Worm (Caenorhabditis elegans) whole organism, young adult: ENCODE data around the gene Y39A1A.9.

Experiments used
- B0035.1 ChIP-seq: sonication (generic microtip); optimal IDR thresholded peaks from 2 replicates; lab custom pipeline; 2016; ENCODE audit warnings: missing genetic modification characterization, mild to moderate bottlenecking, missing compliant biosample characterization, missing genotype, missing genetic modification reagents
- F37B4.10 ChIP-seq: fragments of 200-800 bp; sonication (Bioruptor generic); IDR thresholded peaks from 2 replicates; pipeline ENCODE4 v1.3.6; 2022; ENCODE audit warnings: missing genetic modification characterization, missing compliant biosample characterization
- F57C9.4 ChIP-seq: sonication (generic microtip); optimal IDR thresholded peaks from 2 replicates; lab custom pipeline; 2017; ENCODE audit warnings: mild to moderate bottlenecking, missing genetic modification characterization, missing compliant biosample characterization
- him-1 ChIP-seq: sonication (generic microtip); optimal IDR thresholded peaks from 2 replicates; lab custom pipeline; 2016; ENCODE audit warnings: missing genotype, missing genetic modification reagents, missing genetic modification characterization, missing compliant biosample characterization
- mcd-1 ChIP-seq: fragments of 200-800 bp; sonication (Bioruptor generic); IDR thresholded peaks from 2 replicates; pipeline ENCODE4 v1.3.6; 2022; ENCODE audit warnings: missing genetic modification reagents, missing genetic modification characterization, missing compliant biosample characterization
- pha-4 ChIP-seq: fragments of 150-350 bp; sonication (generic microtip); optimal IDR thresholded peaks from 2 replicates; lab custom pipeline; 2014; ENCODE audit warnings: missing biosample characterization, missing genetic modification reagents, missing genetic modification characterization
- sptf-2 ChIP-seq: fragments of 200-800 bp; sonication (Bioruptor generic); optimal IDR thresholded peaks from 2 replicates; lab custom pipeline; 2018; ENCODE audit warnings: mild to moderate bottlenecking, missing genetic modification characterization, missing compliant biosample characterization
- unc-62 ChIP-seq: fragments of 150-350 bp; optimal IDR thresholded peaks from 2 replicates; lab custom pipeline; 2014; ENCODE audit warnings: missing biosample characterization, missing genetic modification reagents, missing genetic modification characterization

- TF ChIP-seq F37B4.10 (no peak), B0035.1 (tag; lab: Kevin White, UChicago) (no peak), mcd-1 (GFP tag; lab: Robert Waterston, UW) (no peak), pha-4 (tag; lab: Kevin White, UChicago) (no peak), unc-62 (GFP tag; lab: Kevin White, UChicago) (no peak), F57C9.4 (tag; lab: Kevin White, UChicago) (no peak), him-1 (tag; lab: Kevin White, UChicago) (no peak), sptf-2 (GFP tag; lab: Kevin White, UChicago) (no peak)
Measured at ce11 chrIII:10652833-10653232, 19.5 kb upstream of the Y39A1A.9 start.
